Fruit fly (Drosophila melanogaster): ENCODE results near the gene CG42521.

DNA sequence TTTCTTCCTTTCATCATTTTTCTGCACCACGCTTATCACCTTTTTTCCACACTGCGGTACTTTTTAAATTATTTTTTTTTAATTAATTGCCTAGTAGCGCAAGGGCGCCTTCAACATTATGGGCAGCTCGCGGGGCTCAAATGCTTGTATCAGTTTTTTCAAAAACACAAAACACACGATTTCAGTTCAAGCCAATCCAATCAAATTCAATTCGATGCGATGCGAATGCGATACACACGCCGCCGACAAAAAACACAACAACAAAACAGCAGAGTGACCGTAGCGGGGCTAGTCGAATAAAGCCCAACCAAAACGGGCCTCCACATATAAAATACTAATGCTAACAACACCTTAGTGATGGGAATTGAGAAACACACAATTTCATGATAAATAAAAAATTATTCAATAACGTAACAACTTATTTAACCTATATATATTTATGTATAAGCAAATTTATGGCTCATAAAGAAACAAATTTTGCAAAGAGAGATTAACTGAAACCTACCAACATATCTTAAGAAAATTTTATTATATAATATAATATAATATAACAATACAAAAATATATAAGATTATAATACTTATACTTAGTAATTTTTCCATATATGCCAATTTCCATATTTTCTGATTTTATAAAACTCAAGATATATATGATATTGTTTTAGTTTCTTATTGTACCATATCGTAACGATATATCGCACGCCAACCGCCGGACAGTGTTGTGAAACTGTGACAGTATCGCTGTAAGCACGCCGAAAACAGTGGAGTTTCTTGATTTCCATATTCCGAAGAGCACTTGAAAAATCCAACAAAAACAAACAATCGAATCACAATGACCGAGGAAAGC is 37.6 kb upstream of the CG42521 start, which contains the start of the genes CG32066 and CG8003:
- peak; percentile 77 for TF ChIP-seq CG12391 (tag; optimal IDR thresholded peaks at IDR 0.05)
- TF ChIP-seq Hand (GFP tag; optimal IDR thresholded peaks at IDR 0.05): peak; percentile 2
- TF ChIP-seq Bteb2 (GFP tag; optimal IDR thresholded peaks at IDR 0.05): no peak
- no peak for TF ChIP-seq da (GFP tag; optimal IDR thresholded peaks at IDR 0.05)
- peak; percentile 20 for TF ChIP-seq slp2 (GFP tag; optimal IDR thresholded peaks at IDR 0.05)
- no peak for TF ChIP-seq Xrp1 (GFP tag; IDR thresholded peaks at IDR 0.05)
- no peak for TF ChIP-seq Dad (GFP tag; optimal IDR thresholded peaks at IDR 0.05)
- TF ChIP-seq CG9932 (GFP tag; IDR thresholded peaks at IDR 0.05): peak; percentile 74
- TF ChIP-seq Chrac-16 (GFP tag; optimal IDR thresholded peaks at IDR 0.05): no peak
- TF ChIP-seq CG14860 (GFP tag; IDR thresholded peaks at IDR 0.05; ENCODE audit: partially characterized antibody): peak; percentile 90
- no peak for TF ChIP-seq E2f1 (GFP tag; IDR thresholded peaks at IDR 0.05)
- TF ChIP-seq ftz-f1 (GFP tag; optimal IDR thresholded peaks at IDR 0.05): no peak
- no peak for TF ChIP-seq CG4730 (GFP tag; IDR thresholded peaks at IDR 0.05)
